Fruit fly (Drosophila melanogaster) whole organism, embryonic: ENCODE data around the gene CG31019.

ENCODE experiments used
- CG11398 ChIP-seq: fragments of 200-800 bp; sonication (Bioruptor generic); optimal IDR thresholded peaks from 2 replicates; lab custom pipeline; 2016; ENCODE audit warnings: missing biosample characterization, missing genetic modification characterization
- CG2889 ChIP-seq: fragments of 200-800 bp; sonication (Bioruptor generic); IDR thresholded peaks from 3 replicates; pipeline ENCODE4 v1.3.6; 2022; ENCODE audit warnings: missing biosample characterization, missing genetic modification characterization
- gfzf ChIP-seq: fragments of 200-800 bp; sonication (Bioruptor generic); optimal IDR thresholded peaks from 2 replicates; lab custom pipeline; 2016; ENCODE audit warnings: missing biosample characterization, mild to moderate bottlenecking, missing genetic modification characterization, moderate library complexity

- no peak for TF ChIP-seq CG11398 (GFP tag; lab: Kevin White, UChicago)
- TF ChIP-seq gfzf (GFP tag; lab: Kevin White, UChicago) = no peak
- no peak for TF ChIP-seq CG2889
Measured at dm6 chr3R:30579129-30579528, 17.7 kb upstream of the CG31019 start, which contains the start of gene CG9702.
